Worm (Caenorhabditis elegans) whole organism, L4 larva: ENCODE measurements around the gene srab-9.

Experiments used
- aha-1 ChIP-seq: fragments of 150-350 bp; peaks from one replicate; lab custom pipeline; 2014; ENCODE audit warnings: missing biosample characterization, missing genetic modification characterization
- ama-1 ChIP-seq: fragments of 150-350 bp; optimal IDR thresholded peaks from 2 replicates; lab custom pipeline; 2014; ENCODE audit warnings: inconsistent platforms, mixed read lengths
- ces-1 ChIP-seq: fragments of 150-350 bp; sonication (generic microtip); optimal IDR thresholded peaks from 4 replicates; lab custom pipeline; 2014; ENCODE audit warnings: missing biosample characterization, missing genetic modification reagents, missing genetic modification characterization
- hlh-30 ChIP-seq: sonication (generic microtip); optimal IDR thresholded peaks from 2 replicates; lab custom pipeline; 2017; ENCODE audit warnings: antibody characterized with exemption, mild to moderate bottlenecking, missing genetic modification characterization, missing compliant biosample characterization; ENCODE audit not compliant: insufficient read depth
- jun-1 ChIP-seq: fragments of 150-350 bp; optimal IDR thresholded peaks from 2 replicates; lab custom pipeline; 2014; ENCODE audit warnings: missing biosample characterization, missing genetic modification reagents, missing genetic modification characterization
- mdl-1 ChIP-seq, 2 experiments: fragments of 150-350 bp in 1 of 2; sonication (generic microtip) in 1 of 2; optimal IDR thresholded peaks; 2 replicates each; lab custom pipeline; 2014 to 2017; ENCODE audit warnings: missing biosample characterization in 2 of 2, missing genetic modification characterization in 2 of 2
- nhr-102 ChIP-seq: sonication (generic microtip); optimal IDR thresholded peaks from 2 replicates; lab custom pipeline; 2016; ENCODE audit warnings: mild to moderate bottlenecking, missing genetic modification characterization, moderate library complexity, missing compliant biosample characterization
- nhr-237 ChIP-seq: sonication (generic microtip); optimal IDR thresholded peaks from 2 replicates; lab custom pipeline; 2017; ENCODE audit warnings: missing biosample characterization, missing genetic modification characterization
- nhr-77 ChIP-seq: fragments of 150-350 bp; optimal IDR thresholded peaks from 2 replicates; lab custom pipeline; 2014; ENCODE audit warnings: missing biosample characterization, missing genetic modification characterization
- pha-4 ChIP-seq, 2 experiments: fragments of 150-350 bp in 1 of 2; fragments of 200-800 bp in 1 of 2; sonication (Bioruptor generic) in 1 of 2; IDR thresholded peaks in 1 of 2; optimal IDR thresholded peaks in 1 of 2; 2 replicates each; pipeline versions ENCODE4 v1.3.6 to Lab custom; 2014 to 2022; ENCODE audit warnings: missing genetic modification characterization in 2 of 2, missing genetic modification reagents in 2 of 2, missing biosample characterization in 1 of 2, missing compliant biosample characterization in 1 of 2
- snpc-4 ChIP-seq: fragments of 150-350 bp; optimal IDR thresholded peaks from 2 replicates; lab custom pipeline; 2014; ENCODE audit warnings: missing biosample characterization, missing genetic modification characterization
- zip-2 ChIP-seq: fragments of 150-350 bp; optimal IDR thresholded peaks from 2 replicates; lab custom pipeline; 2014; ENCODE audit warnings: missing biosample characterization, missing genetic modification characterization

DNA sequence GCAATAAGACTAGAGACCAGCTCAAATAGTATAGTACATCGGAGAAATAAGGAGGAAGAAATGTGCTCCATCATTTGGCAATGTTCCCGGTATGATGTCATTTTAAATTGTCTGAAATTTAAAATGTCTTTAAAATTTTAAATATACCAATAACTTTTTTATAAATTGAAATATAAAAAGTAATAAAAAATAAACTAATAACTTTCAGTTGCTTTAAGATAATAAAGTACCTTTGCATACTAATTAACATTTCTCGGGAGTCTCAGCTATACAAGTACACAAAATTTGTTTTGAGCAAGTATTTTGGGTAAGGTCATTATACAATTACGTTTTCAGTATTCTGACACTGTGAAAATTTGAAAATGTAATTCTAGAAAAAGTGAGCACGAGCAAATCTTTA lies 10.8 kb upstream of the srab-9 start, which contains the start of gene srab-6:
- TF ChIP-seq nhr-237, result no peak
- TF ChIP-seq nhr-77 (tag; lab: Kevin White, UChicago), result no peak
- TF ChIP-seq mdl-1 (tag; optimal IDR thresholded peaks at IDR 0.05; lab: Kevin White, UChicago), result no peak
- TF ChIP-seq jun-1 (tag; lab: Kevin White, UChicago), result no peak
- no peak for TF ChIP-seq pha-4 (GFP tag; IDR thresholded peaks at IDR 0.05; lab: Robert Waterston, UW)
- TF ChIP-seq pha-4 (tag; optimal IDR thresholded peaks at IDR 0.05; lab: Kevin White, UChicago), result no peak
- TF ChIP-seq hlh-30 (tag; lab: Kevin White, UChicago), result no peak
- TF ChIP-seq zip-2 (tag; lab: Kevin White, UChicago), result no peak
- no peak for TF ChIP-seq snpc-4 (tag; lab: Kevin White, UChicago)
- no peak for TF ChIP-seq ama-1
- TF ChIP-seq nhr-102, result no peak
- no peak for TF ChIP-seq ces-1
- no peak for TF ChIP-seq aha-1
